Worm (Caenorhabditis elegans): ENCODE measurements around the gene trmt-10A.
"Not testable (repeated sequence)": the region's sequence is repeated elsewhere in the genome, so short reads cannot be mapped to it uniquely, and the experiment has no call there.

Gene trmt-10A

ce11 chrIV:9899227-9899626 is 32.8 kb downstream of the trmt-10A start:
- TF ChIP-seq skn-1 (tag; optimal IDR thresholded peaks at IDR 0.05) (no peak), nhr-67 (tag; optimal IDR thresholded peaks at IDR 0.05) (no peak), lsy-12 (tag; optimal IDR thresholded peaks at IDR 0.05) (no peak), egl-5 (tag; optimal IDR thresholded peaks at IDR 0.05) (no peak), nfya-1 (tag; optimal IDR thresholded peaks at IDR 0.05; ENCODE audit: insufficient read depth) (no peak), snpc-4 (tag; optimal IDR thresholded peaks at IDR 0.05) (no peak), nhr-11 (tag; optimal IDR thresholded peaks at IDR 0.05) (no peak), pha-4 (tag; optimal IDR thresholded peaks at IDR 0.05) (peak; percentile 34), daf-12 (tag; optimal IDR thresholded peaks at IDR 0.05) (no peak), nhr-28 (tag; optimal IDR thresholded peaks at IDR 0.05) (no peak), mml-1 (tag; optimal IDR thresholded peaks at IDR 0.05) (no peak), hmg-11 (tag; optimal IDR thresholded peaks at IDR 0.05) (peak; percentile 7), lin-15B (tag; optimal IDR thresholded peaks at IDR 0.05) (peak; percentile 31), fkh-2 (tag; optimal IDR thresholded peaks at IDR 0.05) (no peak), aly-2 (tag; optimal IDR thresholded peaks at IDR 0.05) (no peak), mdl-1 (tag; optimal IDR thresholded peaks at IDR 0.05) (no peak), nhr-77 (tag; optimal IDR thresholded peaks at IDR 0.05) (no peak), fos-1 (tag; optimal IDR thresholded peaks at IDR 0.05) (no peak), ztf-11 (tag; optimal IDR thresholded peaks at IDR 0.05) (no peak), unc-62 (GFP tag; optimal IDR thresholded peaks at IDR 0.05) (no peak)

ce11 chrIV:9898712-9899111 is 33.3 kb downstream of the trmt-10A start, which contains the start of gene tbc-3:
Gene tbc-3, plus strand, starts transcription at chrIV:9899012.
- TF ChIP-seq lin-39 (tag; optimal IDR thresholded peaks at IDR 0.05): no peak

- TF ChIP-seq fos-1 (tag; optimal IDR thresholded peaks at IDR 0.05): no peak
- no peak for TF ChIP-seq pqm-1 (tag; optimal IDR thresholded peaks at IDR 0.05)
These were observed 36.9 kb downstream of the trmt-10A start, which contains the start of gene ssp-32 for ce11 chrIV:9895088-9895487. Gene ssp-32, plus strand, starts transcription at chrIV:9895388.

- TF ChIP-seq mdl-1, nhr-28, elt-3 (tag; optimal IDR thresholded peaks at IDR 0.05): not testable (repeated sequence)
These were observed 37.7 kb downstream of the trmt-10A start, which contains the start of gene msp-77 for ce11 chrIV:9894331-9894730. Gene msp-77, plus strand, starts transcription at chrIV:9894631.

- TF ChIP-seq lin-39, pqm-1, nhr-28 (tag; optimal IDR thresholded peaks at IDR 0.05): not testable (repeated sequence)
These were observed 38.4 kb downstream of the trmt-10A start, which contains the start of gene sss-1 for ce11 chrIV:9893649-9894048. Gene sss-1, minus strand, starts transcription at chrIV:9893749.

- TF ChIP-seq fkh-2 (tag; optimal IDR thresholded peaks at IDR 0.05): no peak
- no peak for TF ChIP-seq ztf-4 (tag; optimal IDR thresholded peaks at IDR 0.05)
- TF ChIP-seq elt-1 (tag; optimal IDR thresholded peaks at IDR 0.05): no peak
- TF ChIP-seq egl-27 (tag; optimal IDR thresholded peaks at IDR 0.05): no peak
- TF ChIP-seq egl-5 (tag; optimal IDR thresholded peaks at IDR 0.05): no peak
- TF ChIP-seq nhr-12 (tag; optimal IDR thresholded peaks at IDR 0.05): no peak
- TF ChIP-seq sea-2 (GFP tag; optimal IDR thresholded peaks at IDR 0.05): no peak
- no peak for TF ChIP-seq ceh-82 (tag; optimal IDR thresholded peaks at IDR 0.05)
- TF ChIP-seq R02D3.7 (tag; optimal IDR thresholded peaks at IDR 0.05): no peak
These were observed 40.1 kb downstream of the trmt-10A start, which contains the start of gene F32B6.4 for ce11 chrIV:9891938-9892337. Gene F32B6.4, minus strand, starts transcription at chrIV:9892038.

- TF ChIP-seq pqm-1 (tag; optimal IDR thresholded peaks at IDR 0.05): no peak
- no peak for TF ChIP-seq ceh-9 (tag; optimal IDR thresholded peaks at IDR 0.05)
- no peak for TF ChIP-seq elt-2 (tag; optimal IDR thresholded peaks at IDR 0.05)
- no peak for TF ChIP-seq R02D3.7 (tag; optimal IDR thresholded peaks at IDR 0.05)
- TF ChIP-seq fos-1 (tag; optimal IDR thresholded peaks at IDR 0.05): no peak
These were observed 42.2 kb downstream of the trmt-10A start, which contains the start of gene ttbk-3 for ce11 chrIV:9889857-9890256. Gene ttbk-3, minus strand, starts transcription at chrIV:9889957.

All from whole organism, L3 larva.